Fruit fly (Drosophila melanogaster) whole organism, embryonic: ENCODE measurements around the gene Ifrd1.

Experiments
- CG11560 ChIP-seq: fragments of 200-800 bp; sonication (Bioruptor generic); IDR thresholded peaks from 3 replicates; pipeline ENCODE4 v1.3.6; 2022; ENCODE audit warnings: missing biosample characterization, missing genetic modification characterization
- CG12299 ChIP-seq: fragments of 200-800 bp; sonication (Bioruptor generic); optimal IDR thresholded peaks from 2 replicates; lab custom pipeline; 2018; ENCODE audit warnings: missing biosample characterization, mild to moderate bottlenecking, missing genetic modification characterization
- CG2875 ChIP-seq: fragments of 200-800 bp; sonication (Bioruptor generic); optimal IDR thresholded peaks from 2 replicates; lab custom pipeline; 2017; ENCODE audit warnings: missing biosample characterization, mild to moderate bottlenecking, missing genetic modification characterization, missing genetic modification reagents
- Dbx ChIP-seq: fragments of 200-800 bp; sonication (Bioruptor generic); IDR thresholded peaks from 3 replicates; pipeline ENCODE4 v1.3.6; 2022; ENCODE audit warnings: missing biosample characterization, missing genetic modification characterization
- Dek ChIP-seq: fragments of 200-800 bp; sonication (Bioruptor generic); optimal IDR thresholded peaks from 3 replicates; lab custom pipeline; 2019; ENCODE audit warnings: missing biosample characterization, mild to moderate bottlenecking, missing genetic modification characterization, moderate library complexity
- Lpt ChIP-seq: fragments of >200 bp; optimal IDR thresholded peaks from 2 replicates; lab custom pipeline; 2018; ENCODE audit warnings: missing biosample characterization, missing genetic modification characterization
- Xrp1 ChIP-seq: fragments of 200-800 bp; sonication (Bioruptor generic); IDR thresholded peaks from 2 replicates; pipeline ENCODE4 v1.3.6; 2022; ENCODE audit warnings: missing biosample characterization, missing genetic modification characterization
- fd96Cb ChIP-seq: fragments of 200-800 bp; sonication (Bioruptor generic); optimal IDR thresholded peaks from 2 replicates; lab custom pipeline; 2018; ENCODE audit warnings: missing biosample characterization, mild to moderate bottlenecking, missing genetic modification characterization, moderate library complexity
- ken ChIP-seq: fragments of 200-800 bp; sonication (Bioruptor generic); IDR thresholded peaks from 3 replicates; pipeline ENCODE4 v1.3.6; 2022; ENCODE audit warnings: missing biosample characterization, missing genetic modification characterization
- lola ChIP-seq, 3 experiments: fragments of >200 bp in 2 of 3; fragments of 200-800 bp in 1 of 3; sonication (Bioruptor generic) in 1 of 3; optimal IDR thresholded peaks; 2 replicates each; lab custom pipeline; 2017 to 2019; ENCODE audit warnings: missing biosample characterization in 3 of 3, missing genetic modification characterization in 3 of 3, mild to moderate bottlenecking in 1 of 3, moderate library complexity in 1 of 3
- z ChIP-seq: fragments of 200-800 bp; sonication (Bioruptor generic); IDR thresholded peaks from 3 replicates; pipeline ENCODE4 v1.3.6; 2022; ENCODE audit warnings: missing biosample characterization, missing genetic modification characterization

- TF ChIP-seq Lpt (GFP tag; lab: Kevin White, UChicago) (no peak), ken (GFP tag; lab: Robert Waterston, UW) (no peak), Xrp1 (GFP tag; lab: Robert Waterston, UW) (no peak), Dek (tag; lab: Kevin White, UChicago) (no peak), fd96Cb (tag; lab: Kevin White, UChicago) (no peak), Dbx (GFP tag; lab: Robert Waterston, UW) (no peak), lola (GFP tag; optimal IDR thresholded peaks at IDR 0.05; lab: Kevin White, UChicago) (no peak), CG11560 (no peak), z (GFP tag; lab: Robert Waterston, UW) (no peak), CG12299 (tag; lab: Kevin White, UChicago) (no peak), CG2875 (GFP tag; lab: Kevin White, UChicago) (no peak)
These were observed 27.2 kb upstream of the Ifrd1 start for dm6 chr2L:2901445-2901844.
